Fruit fly (Drosophila melanogaster): ENCODE results near the gene CG12104.
A peak's percentile ranks its signal among the peaks of the same experiment; 100 is the strongest.

The CG12104 gene

dm6 chr3L:1628176-1628866 lies 25.8 kb upstream of the CG12104 start, which contains the start of gene CG13928 (continued):
- TF ChIP-seq cg (GFP tag; optimal IDR thresholded peaks at IDR 0.05): peak; percentile 77
- peak; percentile 42; the same call in 1 of the 3 replicates for TF ChIP-seq Dbx (GFP tag; IDR thresholded peaks at IDR 0.05)
- TF ChIP-seq Bgb (GFP tag; IDR thresholded peaks at IDR 0.05; ENCODE audit: partially characterized antibody): peak; percentile 69; the same call in 1 of the 2 replicates
- TF ChIP-seq NfI (GFP tag; optimal IDR thresholded peaks at IDR 0.05): no peak
- TF ChIP-seq CG8944 (GFP tag; optimal IDR thresholded peaks at IDR 0.05): no peak
- TF ChIP-seq CG10267 (tag; optimal IDR thresholded peaks at IDR 0.05): peak; percentile 44
- no peak for TF ChIP-seq exex (tag; optimal IDR thresholded peaks at IDR 0.05)
- TF ChIP-seq CG4328 (GFP tag; optimal IDR thresholded peaks at IDR 0.05): no peak
- no peak for TF ChIP-seq vfl (GFP tag; optimal IDR thresholded peaks at IDR 0.05)
- no peak for TF ChIP-seq CG31365 (tag; optimal IDR thresholded peaks at IDR 0.05)
- no peak for TF ChIP-seq dysf (GFP tag; IDR thresholded peaks at IDR 0.05)
- TF ChIP-seq CG2678 (tag; optimal IDR thresholded peaks at IDR 0.05): no peak
- no peak for TF ChIP-seq ind (GFP tag; optimal IDR thresholded peaks at IDR 0.05)
- TF ChIP-seq schlank (tag; optimal IDR thresholded peaks at IDR 0.05): no peak
- TF ChIP-seq HLH4C (GFP tag; IDR thresholded peaks at IDR 0.05; ENCODE audit: partially characterized antibody): no peak
- TF ChIP-seq Nf-YC (tag; optimal IDR thresholded peaks at IDR 0.05): peak; percentile 22
- no peak for TF ChIP-seq Bteb2 (GFP tag; optimal IDR thresholded peaks at IDR 0.05)
- no peak for TF ChIP-seq ara (GFP tag; IDR thresholded peaks at IDR 0.05)
- TF ChIP-seq MBD-R2 (GFP tag; IDR thresholded peaks at IDR 0.05): no peak
- TF ChIP-seq CG42726 (GFP tag; IDR thresholded peaks at IDR 0.05; ENCODE audit: partially characterized antibody): no peak
- TF ChIP-seq btn (GFP tag; optimal IDR thresholded peaks at IDR 0.05): no peak
- peak; percentile 23 for TF ChIP-seq nom (GFP tag; optimal IDR thresholded peaks at IDR 0.05)
- TF ChIP-seq CG34376 (GFP tag; optimal IDR thresholded peaks at IDR 0.05): peak; percentile 16
- TF ChIP-seq ttk (GFP tag; IDR thresholded peaks at IDR 0.05): 0 out of 2 replicates have a peak, but pooled peaks have one; percentile 17
- TF ChIP-seq stc (GFP tag; IDR thresholded peaks at IDR 0.05): no peak
- TF ChIP-seq Jarid2 (GFP tag; optimal IDR thresholded peaks at IDR 0.05): peak; percentile 66
- peak; percentile 11 for TF ChIP-seq CG8478 (optimal IDR thresholded peaks at IDR 0.05)
- no peak for TF ChIP-seq en (GFP tag; optimal IDR thresholded peaks at IDR 0.05)
- peak; percentile 62 for TF ChIP-seq row (GFP tag; IDR thresholded peaks at IDR 0.05)
- TF ChIP-seq CG9215 (GFP tag; IDR thresholded peaks at IDR 0.05): no peak
- no peak for TF ChIP-seq Hr39 (optimal IDR thresholded peaks at IDR 0.05)
- no peak for TF ChIP-seq insv (GFP tag; optimal IDR thresholded peaks at IDR 0.05)
- TF ChIP-seq mirr (GFP tag; optimal IDR thresholded peaks at IDR 0.05): no peak
- no peak for TF ChIP-seq Chrac-16 (GFP tag; optimal IDR thresholded peaks at IDR 0.05)
- TF ChIP-seq repo (GFP tag; optimal IDR thresholded peaks at IDR 0.05): no peak
- TF ChIP-seq lov (optimal IDR thresholded peaks at IDR 0.05): no peak
- TF ChIP-seq lov (GFP tag; IDR thresholded peaks at IDR 0.05): no peak
- no peak for TF ChIP-seq ranshi (GFP tag; IDR thresholded peaks at IDR 0.05)
- no peak for TF ChIP-seq CG7963 (GFP tag; IDR thresholded peaks at IDR 0.05; ENCODE audit: partially characterized antibody)
- TF ChIP-seq Rfx (GFP tag; IDR thresholded peaks at IDR 0.05): no peak
- TF ChIP-seq CG3995 (GFP tag; optimal IDR thresholded peaks at IDR 0.05): peak; percentile 60
- TF ChIP-seq lilli (GFP tag; optimal IDR thresholded peaks at IDR 0.05): no peak
- no peak for TF ChIP-seq eyg (GFP tag; optimal IDR thresholded peaks at IDR 0.05)
- no peak for TF ChIP-seq CG6689 (GFP tag; IDR thresholded peaks at IDR 0.05)
- TF ChIP-seq nerfin-1 (tag; optimal IDR thresholded peaks at IDR 0.05): peak; percentile 21
- TF ChIP-seq Hmr (GFP tag; optimal IDR thresholded peaks at IDR 0.05): no peak
- TF ChIP-seq sens (GFP tag): peak; percentile 58
- TF ChIP-seq CG6272 (GFP tag; IDR thresholded peaks at IDR 0.05): no peak
- peak; percentile 24 to 53 for TF ChIP-seq Trl (optimal IDR thresholded peaks at IDR 0.05)
- TF ChIP-seq Trl (GFP tag; optimal IDR thresholded peaks at IDR 0.05): no peak
- TF ChIP-seq Hr78 (GFP tag; optimal IDR thresholded peaks at IDR 0.05): no peak
- TF ChIP-seq CG17568 (GFP tag; optimal IDR thresholded peaks at IDR 0.05): no peak
